Fruit fly (Drosophila melanogaster) whole organism, pupa: Measurements from ENCODE around the gene La.

Experiments
- CG10348 ChIP-seq: fragments of 200-800 bp; sonication (Bioruptor generic); IDR thresholded peaks from 2 replicates; pipeline ENCODE4 v1.3.6; 2022; ENCODE audit warnings: missing biosample characterization, missing genetic modification characterization
- CG12605 ChIP-seq: fragments of 200-800 bp; sonication (Bioruptor generic); IDR thresholded peaks from 2 replicates; pipeline ENCODE4 v1.3.6; 2022; ENCODE audit warnings: missing biosample characterization, missing genetic modification characterization
- CG13204 ChIP-seq: fragments of 200-800 bp; sonication (Bioruptor generic); optimal IDR thresholded peaks from 2 replicates; lab custom pipeline; 2018; ENCODE audit warnings: missing biosample characterization, mild to moderate bottlenecking, missing genetic modification characterization, moderate library complexity
- CG15710 ChIP-seq: fragments of 200-800 bp; sonication (Bioruptor generic); optimal IDR thresholded peaks from 2 replicates; lab custom pipeline; 2018; ENCODE audit warnings: missing biosample characterization, mild to moderate bottlenecking, missing genetic modification characterization, moderate library complexity
- CG32121 ChIP-seq: fragments of 200-800 bp; sonication (Bioruptor generic); IDR thresholded peaks from 2 replicates; pipeline ENCODE4 v1.3.6; 2022; ENCODE audit warnings: missing biosample characterization, missing genetic modification characterization
- CG34367 ChIP-seq: fragments of 200-800 bp; sonication (Bioruptor generic); optimal IDR thresholded peaks from 2 replicates; lab custom pipeline; 2018; ENCODE audit warnings: missing biosample characterization, mild to moderate bottlenecking, missing genetic modification characterization
- CG8159 ChIP-seq: fragments of 200-800 bp; sonication (Bioruptor generic); optimal IDR thresholded peaks from 3 replicates; lab custom pipeline; 2018; ENCODE audit warnings: missing biosample characterization, mild to moderate bottlenecking, missing genetic modification characterization, moderate library complexity
- D1 ChIP-seq: fragments of 200-800 bp; sonication (Bioruptor generic); optimal IDR thresholded peaks from 2 replicates; lab custom pipeline; 2018; ENCODE audit warnings: missing biosample characterization, mild to moderate bottlenecking, missing genetic modification characterization, moderate library complexity
- EcR ChIP-seq: fragments of 200-800 bp; sonication (Bioruptor generic); optimal IDR thresholded peaks from 3 replicates; lab custom pipeline; 2019; ENCODE audit warnings: missing biosample characterization, missing genetic modification characterization, mild to moderate bottlenecking, moderate library complexity, missing genetic modification reagents
- Ets98B ChIP-seq: fragments of 200-800 bp; sonication (Bioruptor generic); IDR thresholded peaks from 2 replicates; pipeline ENCODE4 v1.3.6; 2022; ENCODE audit warnings: missing biosample characterization, missing genetic modification characterization
- Pif1A ChIP-seq: fragments of 200-800 bp; sonication (Bioruptor generic); optimal IDR thresholded peaks from 3 replicates; lab custom pipeline; 2016; ENCODE audit warnings: missing biosample characterization, missing genetic modification characterization
- Pif1B ChIP-seq: fragments of 200-800 bp; sonication (Bioruptor generic); optimal IDR thresholded peaks from 3 replicates; lab custom pipeline; 2016; ENCODE audit warnings: missing biosample characterization, missing genetic modification characterization
- Snoo ChIP-seq: fragments of 200-800 bp; sonication (Bioruptor generic); optimal IDR thresholded peaks from 3 replicates; lab custom pipeline; 2017; ENCODE audit warnings: missing biosample characterization, mild to moderate bottlenecking, missing genetic modification characterization, inconsistent platforms
- gl ChIP-seq: fragments of 200-800 bp; sonication (Bioruptor generic); optimal IDR thresholded peaks from 2 replicates; lab custom pipeline; 2018; ENCODE audit warnings: missing biosample characterization, mild to moderate bottlenecking, missing genetic modification characterization

Gene La

dm6 chr2L:20310751-20311387 is 38.9 kb downstream of the La start, which contains the start of gene spir:
Gene spir, plus strand, starts transcription at chr2L:20311219.
- TF ChIP-seq EcR (GFP tag; lab: Kevin White, UChicago) (peak; percentile 14), Pif1B (GFP tag; lab: Kevin White, UChicago) (peak; percentile 41), Pif1A (no peak), CG13204 (GFP tag; lab: Kevin White, UChicago) (peak; percentile 49), CG8159 (tag; lab: Kevin White, UChicago) (no peak), Snoo (peak; percentile 34), CG32121 (GFP tag; lab: Robert Waterston, UW) (peak; percentile 16; the same call in 1 of the 2 replicates), CG15710 (tag; lab: Kevin White, UChicago) (no peak), gl (no peak), Ets98B (GFP tag; lab: Robert Waterston, UW) (peak; percentile 32; the same call in 1 of the 2 replicates), D1 (no peak), CG10348 (GFP tag; lab: Robert Waterston, UW) (no peak), CG34367 (tag; lab: Kevin White, UChicago) (no peak), CG12605 (GFP tag; lab: Robert Waterston, UW) (peak; percentile 43; the same call in 1 of the 2 replicates)
- TF ChIP-seq, all 21 proteins: peak for 7
